Fruit fly (Drosophila melanogaster) whole organism, wandering third instar larva: Measurements from ENCODE around the gene Cyp313a4.

Experiments
- dl ChIP-seq, 2 experiments: fragments of 175-275, 200-275 bp in 1 of 2; fragments of 200-275 bp in 1 of 2; sonication (Bioruptor generic); optimal IDR thresholded peaks; lab custom pipeline; 2018; ENCODE audit warnings: mild to moderate bottlenecking in 2 of 2, missing biosample characterization in 2 of 2, missing genetic modification characterization in 2 of 2, moderate library complexity in 2 of 2; ENCODE audit not compliant: partially characterized antibody in 2 of 2, insufficient read depth in 1 of 2
- usp ChIP-seq: fragments of >200 bp; optimal IDR thresholded peaks from 2 replicates; lab custom pipeline; 2017; ENCODE audit warnings: missing biosample characterization, missing genetic modification characterization

- no peak for TF ChIP-seq dl (GFP tag; optimal IDR thresholded peaks at IDR 0.05; lab: Kevin White, UChicago; ENCODE audit: insufficient read depth in 1 of 2, partially characterized antibody in 2 of 2)
- no peak for TF ChIP-seq usp (GFP tag; lab: Kevin White, UChicago)
Measured at dm6 chr3R:12633059-12633458, 48.1 kb downstream of the Cyp313a4 start, which contains the start of gene CG18530.
